Fruit fly (Drosophila melanogaster): ENCODE measurements around the gene G6P.

The G6P gene

dm6 chr2L:2855204-2855768 lies 39.7 kb upstream of the G6P start:
- TF ChIP-seq N (GFP tag; optimal IDR thresholded peaks at IDR 0.05) (peak; percentile 50), CG32264 (GFP tag; optimal IDR thresholded peaks at IDR 0.05) (no peak), Myc (optimal IDR thresholded peaks at IDR 0.05) (peak; percentile 74), Hr83 (GFP tag; optimal IDR thresholded peaks at IDR 0.05; ENCODE audit: poor library complexity, severe bottlenecking) (peak; percentile 8)

dm6 chr2L:2851589-2851988 lies 36.0 kb upstream of the G6P start:
- no peak for TF ChIP-seq Vsx2 (GFP tag; optimal IDR thresholded peaks at IDR 0.05; ENCODE audit: partially characterized antibody)

DNA sequence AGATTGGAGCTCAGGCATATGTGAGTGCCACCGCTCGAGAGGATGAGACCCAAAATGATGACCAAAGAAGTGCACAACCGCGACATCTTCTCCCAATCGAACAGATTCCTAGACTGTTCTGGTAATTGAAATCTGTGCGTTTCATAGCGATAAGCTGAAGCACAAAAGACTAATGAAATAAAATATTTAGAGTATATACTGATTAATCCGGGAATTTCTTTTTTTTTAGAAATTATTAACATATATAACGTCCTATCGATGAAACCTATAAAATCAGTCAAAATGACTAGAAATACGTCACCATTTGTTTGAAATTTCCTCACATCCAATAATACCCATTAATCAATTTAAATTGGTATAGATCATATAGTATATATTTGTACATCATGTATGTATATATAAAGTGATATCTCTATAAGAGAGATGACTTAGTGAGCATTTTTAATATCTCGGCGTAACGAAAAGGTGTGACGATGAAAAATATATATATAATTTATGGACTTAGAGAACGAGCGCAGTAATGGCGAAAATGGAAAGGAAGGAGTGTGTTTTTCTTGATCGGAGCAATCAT lies 31.6 kb upstream of the G6P start, which contains the start of the genes CG3117 and CG2983:
TSS of gene CG3117 (minus strand) at position 101 of the 571 bp plus-strand sequence.
TSS of gene CG2983 (plus strand) at position 521 of the 571 bp plus-strand sequence.
- TF ChIP-seq Sp1 (GFP tag; optimal IDR thresholded peaks at IDR 0.05), result no peak
- TF ChIP-seq dsf (GFP tag; optimal IDR thresholded peaks at IDR 0.05; ENCODE audit: borderline replicate concordance), result no peak
- no peak for TF ChIP-seq Rel (GFP tag; optimal IDR thresholded peaks at IDR 0.05)
- TF ChIP-seq Rel (tag; optimal IDR thresholded peaks at IDR 0.05), result peak; percentile 81

dm6 chr2L:2845634-2846033 lies 30.1 kb upstream of the G6P start, which contains the start of gene CG18557:
Gene CG18557, minus strand, starts transcription at chr2L:2845734.
- TF ChIP-seq Rel (GFP tag; optimal IDR thresholded peaks at IDR 0.05) (no peak), Rel (tag; optimal IDR thresholded peaks at IDR 0.05) (peak; percentile 31), fru (GFP tag; optimal IDR thresholded peaks at IDR 0.05) (peak; percentile 1), lola (GFP tag; optimal IDR thresholded peaks at IDR 0.05) (no peak), CG32264 (GFP tag; optimal IDR thresholded peaks at IDR 0.05) (no peak), Jra (GFP tag; optimal IDR thresholded peaks at IDR 0.05) (no peak), OdsH (GFP tag; optimal IDR thresholded peaks at IDR 0.05) (no peak), Hnf4 (GFP tag; optimal IDR thresholded peaks at IDR 0.05) (no peak), dsf (GFP tag; optimal IDR thresholded peaks at IDR 0.05; ENCODE audit: borderline replicate concordance) (no peak), Mio (GFP tag; optimal IDR thresholded peaks at IDR 0.05) (no peak), sv (GFP tag; optimal IDR thresholded peaks at IDR 0.05) (no peak), dmrt93B (GFP tag; optimal IDR thresholded peaks at IDR 0.05) (no peak), Hr83 (GFP tag; optimal IDR thresholded peaks at IDR 0.05; ENCODE audit: poor library complexity, severe bottlenecking) (no peak), jim (GFP tag; optimal IDR thresholded peaks at IDR 0.05) (no peak)

DNA sequence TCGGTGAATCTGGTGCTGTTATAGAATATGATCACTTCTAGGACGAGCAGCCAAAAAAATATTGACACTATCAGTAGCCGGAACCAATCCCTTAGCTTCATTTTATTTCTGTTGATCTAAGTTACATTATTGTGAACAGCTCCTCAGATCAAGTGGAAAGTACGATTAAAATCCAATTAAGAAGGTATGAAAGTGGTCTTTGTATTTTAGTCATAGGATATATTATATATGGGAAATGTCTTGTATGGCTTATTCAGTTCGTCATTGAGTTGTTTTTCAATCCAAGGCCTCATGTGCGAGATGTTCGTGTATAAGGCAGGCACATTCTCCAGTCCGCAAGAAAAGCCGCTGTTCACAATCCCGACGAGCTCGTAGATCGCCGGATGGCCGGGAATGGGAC lies 28.9 kb upstream of the G6P start, which contains the start of gene CG18558:
TSS of gene CG18558 (minus strand) at position 101 of the 400 bp plus-strand sequence.
- TF ChIP-seq h (GFP tag; optimal IDR thresholded peaks at IDR 0.05) (no peak), fru (GFP tag; optimal IDR thresholded peaks at IDR 0.05) (no peak), Hnf4 (GFP tag; optimal IDR thresholded peaks at IDR 0.05) (no peak), dmrt93B (GFP tag; optimal IDR thresholded peaks at IDR 0.05) (no peak), psq (GFP tag; optimal IDR thresholded peaks at IDR 0.05) (no peak), GATAd (GFP tag; optimal IDR thresholded peaks at IDR 0.05) (no peak), Dif (GFP tag; optimal IDR thresholded peaks at IDR 0.05; ENCODE audit: partially characterized antibody) (no peak), Jra (GFP tag; optimal IDR thresholded peaks at IDR 0.05) (no peak), Mio (GFP tag; optimal IDR thresholded peaks at IDR 0.05) (no peak), dsf (GFP tag; optimal IDR thresholded peaks at IDR 0.05; ENCODE audit: borderline replicate concordance) (no peak), tai (GFP tag; optimal IDR thresholded peaks at IDR 0.05) (no peak), N (GFP tag; optimal IDR thresholded peaks at IDR 0.05) (no peak), lola (GFP tag; optimal IDR thresholded peaks at IDR 0.05) (no peak)

dm6 chr2L:2840311-2840710 lies 24.8 kb upstream of the G6P start:
- no peak for TF ChIP-seq sage (GFP tag; optimal IDR thresholded peaks at IDR 0.05)
- TF ChIP-seq Vsx2 (GFP tag; optimal IDR thresholded peaks at IDR 0.05; ENCODE audit: partially characterized antibody), result no peak
- TF ChIP-seq Mio (GFP tag; optimal IDR thresholded peaks at IDR 0.05), result no peak
- TF ChIP-seq rgr (GFP tag; optimal IDR thresholded peaks at IDR 0.05), result no peak
- TF ChIP-seq pan (optimal IDR thresholded peaks at IDR 0.05), result no peak
- TF ChIP-seq dl (GFP tag; optimal IDR thresholded peaks at IDR 0.05; ENCODE audit: insufficient read depth in 1 of 2, partially characterized antibody in 2 of 2), result no peak
- TF ChIP-seq brk (GFP tag; optimal IDR thresholded peaks at IDR 0.05), result no peak
- TF ChIP-seq Abd-B (GFP tag; optimal IDR thresholded peaks at IDR 0.05), result no peak
- TF ChIP-seq HLH106 (tag; optimal IDR thresholded peaks at IDR 0.05), result no peak
- TF ChIP-seq Hr78 (GFP tag; optimal IDR thresholded peaks at IDR 0.05), result no peak
- TF ChIP-seq Dif (GFP tag; optimal IDR thresholded peaks at IDR 0.05; ENCODE audit: partially characterized antibody), result no peak
- TF ChIP-seq Dfd (GFP tag; optimal IDR thresholded peaks at IDR 0.05), result no peak
- no peak for TF ChIP-seq h (GFP tag; optimal IDR thresholded peaks at IDR 0.05)
- no peak for TF ChIP-seq Rel (GFP tag; optimal IDR thresholded peaks at IDR 0.05)
- TF ChIP-seq Rel (tag; optimal IDR thresholded peaks at IDR 0.05), result no peak
- TF ChIP-seq br (GFP tag; optimal IDR thresholded peaks at IDR 0.05), result no peak
